Worm (Caenorhabditis elegans): Measurements from ENCODE around the gene unc-31.

DNA sequence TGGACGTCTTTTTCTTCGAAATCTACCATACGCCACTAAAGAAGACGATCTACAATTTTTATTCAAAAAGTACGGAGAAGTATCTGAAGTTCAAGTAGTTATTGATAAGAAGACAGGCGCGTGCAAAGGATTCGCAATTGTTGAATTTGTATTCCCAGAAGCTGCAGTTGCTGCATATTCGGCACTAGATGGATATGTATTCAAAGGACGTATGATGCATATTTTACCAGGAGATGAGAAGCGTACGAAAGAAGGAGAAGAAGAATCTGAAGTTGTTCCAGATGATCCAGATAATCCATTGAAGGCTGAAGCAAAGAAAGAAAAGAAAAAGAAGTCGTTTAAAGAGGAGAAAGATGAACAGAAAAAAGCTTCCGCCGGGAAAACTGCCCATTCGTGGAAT is 47.7 kb upstream of the unc-31 start:
- TF ChIP-seq B0310.2 (tag; optimal IDR thresholded peaks at IDR 0.05) (no peak), ama-1 (optimal IDR thresholded peaks at IDR 0.05) (no peak), hnd-1 (tag; optimal IDR thresholded peaks at IDR 0.05) (no peak), ceh-13 (GFP tag; optimal IDR thresholded peaks at IDR 0.05) (no peak), tbx-11 (GFP tag; IDR thresholded peaks at IDR 0.05) (no peak), flt-1 (GFP tag; IDR thresholded peaks at IDR 0.05) (no peak), tbx-37 (GFP tag; conservative IDR thresholded peaks at IDR 0.05) (no peak), pes-1 (GFP tag; IDR thresholded peaks at IDR 0.05) (no peak), F13C5.2 (tag; optimal IDR thresholded peaks at IDR 0.05) (no peak), hmg-4 (GFP tag; optimal IDR thresholded peaks at IDR 0.05) (no peak), sea-1 (GFP tag; conservative IDR thresholded peaks at IDR 0.05) (no peak), hmbx-1 (tag; optimal IDR thresholded peaks at IDR 0.05) (no peak), tra-4 (tag; optimal IDR thresholded peaks at IDR 0.05) (no peak)

All from whole organism, early embryonic.